Worm (Caenorhabditis elegans) whole organism, mixed stage, embryonic: Measurements from ENCODE around the gene rpn-11.

Experiments used
- bed-3 ChIP-seq: fragments of 200-800 bp; sonication (Bioruptor generic); optimal IDR thresholded peaks from 3 replicates; lab custom pipeline; 2018; ENCODE audit warnings: mild to moderate bottlenecking, missing genetic modification characterization, moderate library complexity, missing compliant biosample characterization
- hlh-1 ChIP-seq: fragments of 150-350 bp; optimal IDR thresholded peaks from 2 replicates; lab custom pipeline; 2014; ENCODE audit warnings: missing biosample characterization, missing genetic modification reagents, missing genetic modification characterization
- lin-13 ChIP-seq: fragments of 150-350 bp; optimal IDR thresholded peaks from 2 replicates; lab custom pipeline; 2014; ENCODE audit warnings: missing biosample characterization, missing genetic modification characterization
- mep-1 ChIP-seq: fragments of 150-350 bp; optimal IDR thresholded peaks from 2 replicates; lab custom pipeline; 2017; ENCODE audit warnings: missing biosample characterization, missing genetic modification reagents, missing genetic modification characterization, inconsistent platforms
- nhr-28 ChIP-seq: fragments of 150-350 bp; optimal IDR thresholded peaks from 2 replicates; lab custom pipeline; 2014; ENCODE audit warnings: missing biosample characterization, missing genetic modification characterization
- nhr-76 ChIP-seq: sonication (generic microtip); optimal IDR thresholded peaks from 2 replicates; lab custom pipeline; 2017; ENCODE audit warnings: missing biosample characterization, missing genetic modification characterization
- sptf-1 ChIP-seq: sonication (generic microtip); optimal IDR thresholded peaks from 2 replicates; lab custom pipeline; 2017; ENCODE audit warnings: mild to moderate bottlenecking, missing genetic modification characterization, moderate library complexity, missing compliant biosample characterization
- tbx-8 ChIP-seq: fragments of 200-800 bp; sonication (Bioruptor generic); optimal IDR thresholded peaks from 2 replicates; lab custom pipeline; 2018; ENCODE audit warnings: mild to moderate bottlenecking, missing genetic modification characterization, moderate library complexity, missing compliant biosample characterization
- unc-62 ChIP-seq: fragments of 150-350 bp; optimal IDR thresholded peaks from 2 replicates; lab custom pipeline; 2014; ENCODE audit warnings: missing biosample characterization, missing genetic modification reagents, missing genetic modification characterization
- ztf-11 ChIP-seq: fragments of 150-350 bp; optimal IDR thresholded peaks from 2 replicates; lab custom pipeline; 2014; ENCODE audit warnings: missing biosample characterization, missing genetic modification characterization

DNA sequence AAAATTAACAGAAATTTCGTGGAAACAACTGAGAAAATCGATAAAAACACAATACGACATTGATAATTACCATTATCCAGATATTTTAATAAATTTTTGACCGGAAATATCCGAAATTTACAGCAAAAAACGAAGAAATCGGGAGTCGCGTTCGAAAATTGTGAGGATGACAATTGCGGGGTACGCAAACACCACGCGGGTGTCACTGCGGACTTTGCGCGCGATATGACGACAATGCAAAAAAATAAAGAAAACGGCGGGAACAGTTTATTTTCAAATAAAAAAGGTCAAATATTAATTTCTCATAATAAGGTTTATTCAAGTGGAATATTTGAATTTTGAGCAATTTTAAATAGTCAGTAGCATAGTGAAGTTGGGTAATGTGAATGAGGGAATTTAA is at the start of gene rpn-11:
- TF ChIP-seq nhr-76 (tag; lab: Kevin White, UChicago) (no peak), unc-62 (GFP tag; lab: Kevin White, UChicago) (no peak), ztf-11 (tag; lab: Kevin White, UChicago) (no peak), nhr-28 (tag; lab: Kevin White, UChicago) (no peak), lin-13 (tag; lab: Kevin White, UChicago) (peak; percentile 56), mep-1 (tag; lab: Kevin White, UChicago) (peak; percentile 53), hlh-1 (tag; lab: Kevin White, UChicago) (no peak), bed-3 (GFP tag; lab: Kevin White, UChicago) (no peak), tbx-8 (GFP tag; lab: Kevin White, UChicago) (no peak), sptf-1 (tag; lab: Kevin White, UChicago) (peak; percentile 54)
